Worm (Caenorhabditis elegans) whole organism, L4/young adult: ENCODE results near the gene snb-6.

Experiments
- W03F9.2 ChIP-seq: fragments of 150-350 bp; optimal IDR thresholded peaks from 2 replicates; lab custom pipeline; 2014; ENCODE audit warnings: missing biosample characterization, missing genetic modification characterization
- dao-5 ChIP-seq: sonication (generic microtip); optimal IDR thresholded peaks from 2 replicates; lab custom pipeline; 2016; ENCODE audit warnings: missing genotype, missing genetic modification characterization, moderate library complexity, missing compliant biosample characterization
- him-1 ChIP-seq: sonication (generic microtip); optimal IDR thresholded peaks from 2 replicates; lab custom pipeline; 2016; ENCODE audit warnings: missing genotype, missing genetic modification reagents, missing genetic modification characterization, missing compliant biosample characterization

Gene snb-6

DNA sequence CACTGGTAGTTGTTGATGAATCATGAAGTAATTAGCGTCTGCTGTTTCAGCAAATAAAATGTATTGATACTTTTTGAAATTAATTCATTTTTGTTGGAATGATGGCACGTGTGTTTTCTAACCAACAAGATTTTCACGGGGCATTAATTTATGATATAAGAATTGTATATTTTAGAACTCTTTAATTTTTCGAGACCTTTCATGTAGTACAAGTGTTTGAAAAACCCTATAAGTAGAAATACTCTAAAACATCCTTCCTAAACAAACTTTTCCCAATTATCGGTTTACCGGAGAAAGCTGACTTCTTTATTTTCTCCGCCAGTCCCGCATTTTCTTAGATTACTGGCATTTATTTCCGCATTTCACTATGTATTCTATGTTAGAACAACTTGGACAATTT lies at the start of gene snb-6:
TSS of gene snb-6 (minus strand) at position 101 of the 400 bp plus-strand sequence.
- TF ChIP-seq him-1 (tag; lab: Kevin White, UChicago): no peak
- no peak for TF ChIP-seq W03F9.2 (tag; lab: Kevin White, UChicago)
- no peak for TF ChIP-seq dao-5 (tag; lab: Kevin White, UChicago)

DNA sequence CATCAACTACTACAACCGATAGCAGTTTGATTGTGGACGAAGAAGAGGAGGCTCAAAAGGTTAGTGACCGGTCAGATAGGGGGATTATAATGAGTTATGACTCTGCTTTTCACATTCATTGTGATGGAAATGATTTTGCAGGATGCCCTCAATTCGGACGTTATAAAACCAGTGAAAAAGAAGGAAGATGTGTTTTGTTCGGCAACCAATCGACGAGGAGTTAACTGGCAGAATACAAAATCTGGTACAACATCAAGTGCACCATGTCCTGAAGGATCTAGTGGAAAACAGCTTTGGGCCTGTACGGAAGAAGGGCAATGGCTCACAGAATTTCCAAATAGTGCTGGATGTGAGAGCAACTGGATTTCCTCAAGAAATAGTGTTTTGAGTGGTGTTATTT lies 44.4 kb upstream of the snb-6 start:
- no peak for TF ChIP-seq W03F9.2 (tag; lab: Kevin White, UChicago)
- no peak for TF ChIP-seq dao-5 (tag; lab: Kevin White, UChicago)
- no peak for TF ChIP-seq him-1 (tag; lab: Kevin White, UChicago)

DNA sequence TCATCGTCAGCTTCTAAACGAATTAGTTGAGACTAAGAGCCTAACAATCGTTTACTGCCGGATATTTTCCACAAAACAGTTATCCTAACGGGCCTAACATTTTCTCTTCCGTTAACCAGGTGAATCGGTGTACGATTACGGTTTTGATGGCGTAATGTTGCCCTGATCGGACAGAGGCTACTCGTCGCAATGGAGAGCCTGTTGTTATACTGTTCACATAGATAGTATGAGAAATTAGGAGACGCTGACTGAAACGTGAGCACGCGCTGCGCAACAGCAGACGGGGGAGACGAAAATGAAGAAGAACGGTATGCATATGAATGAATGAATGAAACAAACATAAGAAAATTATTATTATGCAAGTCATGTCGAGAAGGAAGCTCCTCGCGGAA lies 39.9 kb upstream of the snb-6 start:
- TF ChIP-seq W03F9.2 (tag; lab: Kevin White, UChicago): no peak
- TF ChIP-seq dao-5 (tag; lab: Kevin White, UChicago): no peak

DNA sequence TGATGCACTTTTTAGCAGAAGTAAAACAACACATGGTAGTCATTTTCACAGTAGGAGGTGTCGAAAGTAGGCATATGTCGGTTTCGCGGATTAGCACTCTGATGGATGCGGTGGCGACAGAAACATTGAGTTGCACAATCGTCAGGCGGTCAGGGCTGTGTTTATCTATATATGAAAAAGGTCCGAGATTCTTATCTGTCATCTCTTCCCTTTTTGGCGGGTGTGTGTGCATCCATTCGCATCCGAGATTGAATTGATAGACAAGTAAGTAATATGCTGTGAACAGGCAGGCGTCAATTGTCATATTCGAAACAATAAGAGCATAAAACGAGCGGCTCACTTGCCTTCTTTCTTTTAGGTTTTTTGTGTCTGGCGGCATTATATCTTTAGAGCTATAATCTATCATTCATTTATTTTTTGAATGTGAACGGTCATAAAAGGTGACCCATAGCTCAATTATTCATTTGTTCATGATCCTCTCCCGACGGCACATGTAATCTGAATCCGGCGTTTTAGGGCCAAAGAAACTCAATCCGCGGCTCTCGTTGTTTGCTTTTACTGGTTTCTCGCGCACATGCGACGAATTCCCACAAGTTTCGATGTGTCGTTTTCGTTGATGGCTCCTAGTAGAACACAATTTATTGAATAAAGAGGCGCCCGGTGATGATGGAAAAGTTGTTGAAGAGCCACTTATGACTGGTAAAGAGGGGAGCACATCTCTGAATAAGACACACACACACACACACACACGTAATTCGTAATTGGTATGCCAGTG lies 39.3 kb upstream of the snb-6 start:
- TF ChIP-seq W03F9.2 (tag; lab: Kevin White, UChicago): no peak

DNA sequence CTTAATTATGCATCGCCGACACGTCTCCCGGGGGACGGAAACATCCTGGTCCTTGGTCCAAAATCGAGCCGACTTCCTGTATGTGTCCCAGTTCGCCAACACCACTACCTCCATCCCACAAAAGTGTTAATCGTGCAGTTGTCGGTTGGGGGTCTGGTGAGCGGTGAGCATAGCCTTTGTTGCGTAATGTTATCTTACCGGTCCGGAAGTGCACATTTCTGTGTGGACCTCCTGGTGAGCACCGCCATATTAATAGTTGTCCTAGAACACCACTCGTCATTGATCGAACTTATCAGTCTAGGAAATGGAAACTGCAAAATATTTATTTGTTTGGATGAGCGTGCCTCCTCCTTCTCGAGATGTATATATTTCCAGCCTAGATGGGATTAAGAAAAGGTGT lies 37.7 kb upstream of the snb-6 start:
- TF ChIP-seq him-1 (tag; lab: Kevin White, UChicago): no peak
- TF ChIP-seq W03F9.2 (tag; lab: Kevin White, UChicago): no peak
- TF ChIP-seq dao-5 (tag; lab: Kevin White, UChicago): no peak

DNA sequence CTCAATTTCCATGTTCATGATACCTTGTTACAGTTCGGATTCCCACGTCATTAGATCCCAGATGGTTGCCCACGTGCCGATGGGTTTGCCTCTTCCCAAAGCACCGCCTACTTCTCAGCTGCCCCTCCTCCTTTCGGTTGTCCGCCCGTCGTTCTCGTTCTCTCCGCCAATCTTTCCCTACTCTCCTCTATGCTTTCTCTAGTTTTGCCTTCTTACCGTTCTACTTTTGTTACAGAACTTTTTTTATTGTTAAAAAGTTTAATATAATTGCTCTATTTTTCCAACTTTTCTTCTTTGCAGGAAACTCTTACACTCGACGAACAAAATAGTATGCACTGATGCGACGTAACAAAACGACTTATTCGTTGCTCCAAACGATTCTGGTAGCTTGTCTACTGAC lies 37.0 kb upstream of the snb-6 start, which contains the start of gene lat-1:
TSS of gene lat-1 (plus strand) at position 301 of the 400 bp plus-strand sequence.
- no peak for TF ChIP-seq W03F9.2 (tag; lab: Kevin White, UChicago)
- TF ChIP-seq dao-5 (tag; lab: Kevin White, UChicago): no peak
- TF ChIP-seq him-1 (tag; lab: Kevin White, UChicago): no peak

DNA sequence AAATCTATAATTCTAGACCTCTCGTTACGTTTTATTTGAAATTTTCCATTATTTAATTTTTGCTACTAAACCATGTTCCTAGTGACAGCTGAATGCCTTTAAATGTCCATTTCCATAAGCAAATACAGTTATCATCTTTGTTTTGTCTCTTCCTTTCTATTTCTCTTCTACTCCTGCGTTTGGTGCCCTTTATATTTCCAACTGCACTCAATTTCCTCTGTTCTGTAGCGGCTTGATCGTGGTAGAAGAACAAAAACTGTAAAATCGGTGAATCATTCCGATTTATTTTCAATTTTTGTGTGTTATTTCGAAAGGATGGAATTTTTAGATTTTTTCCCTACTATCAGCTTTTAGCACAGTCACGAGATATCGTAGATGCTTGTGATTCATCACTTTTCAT lies 36.4 kb upstream of the snb-6 start:
- TF ChIP-seq W03F9.2 (tag; lab: Kevin White, UChicago) (no peak), him-1 (tag; lab: Kevin White, UChicago) (no peak), dao-5 (tag; lab: Kevin White, UChicago) (no peak)

DNA sequence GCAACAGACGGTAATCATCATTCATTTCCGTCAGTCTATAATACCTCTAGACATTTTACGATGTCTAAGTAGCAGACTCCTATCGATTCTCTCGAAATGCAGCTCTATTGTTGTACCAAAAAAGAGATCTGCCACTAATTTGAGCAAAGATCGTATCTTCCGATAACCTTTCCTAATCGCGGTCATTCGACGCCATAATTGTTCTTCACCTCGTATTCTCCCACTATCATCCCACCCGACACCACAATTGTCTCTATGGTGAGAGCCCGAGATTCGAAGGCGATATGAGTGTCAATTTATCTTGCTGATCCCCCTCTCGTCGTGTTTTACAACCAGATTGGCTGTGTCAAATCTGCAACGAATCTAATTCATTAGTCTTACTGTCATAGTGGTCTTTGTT lies 35.9 kb upstream of the snb-6 start:
- TF ChIP-seq dao-5 (tag; lab: Kevin White, UChicago): no peak
- no peak for TF ChIP-seq W03F9.2 (tag; lab: Kevin White, UChicago)
- TF ChIP-seq him-1 (tag; lab: Kevin White, UChicago): no peak

DNA sequence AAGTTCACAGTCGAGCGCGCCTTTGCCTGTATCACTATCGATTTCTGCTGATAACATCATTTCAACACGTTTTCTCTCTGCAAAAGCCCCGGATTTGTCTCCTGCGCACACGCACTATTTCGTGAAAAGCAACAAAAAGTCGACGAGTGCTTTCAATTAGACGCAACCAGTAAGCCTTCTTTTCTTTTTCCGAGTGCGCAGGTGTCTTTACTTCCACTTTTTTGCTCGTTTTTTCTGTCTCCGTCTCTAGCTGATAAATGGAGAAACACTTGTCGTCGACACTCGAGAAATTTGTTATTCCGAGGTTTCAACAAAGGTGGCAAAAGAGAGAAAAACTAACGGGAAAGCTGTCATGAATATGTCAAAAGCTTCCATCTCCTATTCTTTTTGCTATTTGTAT lies 32.1 kb upstream of the snb-6 start:
- TF ChIP-seq him-1 (tag; lab: Kevin White, UChicago) (no peak), dao-5 (tag; lab: Kevin White, UChicago) (no peak), W03F9.2 (tag; lab: Kevin White, UChicago) (no peak)

DNA sequence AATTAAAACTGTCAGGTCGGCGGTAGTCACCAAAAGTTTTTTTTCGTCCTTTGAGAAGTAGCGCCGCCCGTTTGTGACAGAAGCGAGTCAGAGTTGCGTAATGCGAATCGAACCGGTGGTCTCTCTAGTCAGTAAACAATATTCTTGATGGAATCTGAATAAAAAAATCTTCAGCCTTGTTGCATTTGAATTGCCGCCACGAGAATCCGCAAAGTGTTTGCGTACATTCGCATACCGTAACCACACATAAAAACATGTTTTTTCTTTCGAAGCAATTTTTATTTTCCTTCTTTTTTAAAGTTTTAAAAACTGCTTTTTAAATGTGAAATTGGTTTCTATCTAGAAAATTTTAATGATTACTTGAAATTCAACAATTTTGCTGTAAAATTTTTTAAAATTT lies 31.5 kb upstream of the snb-6 start:
- TF ChIP-seq him-1 (tag; lab: Kevin White, UChicago) (no peak), dao-5 (tag; lab: Kevin White, UChicago) (no peak), W03F9.2 (tag; lab: Kevin White, UChicago) (no peak)

DNA sequence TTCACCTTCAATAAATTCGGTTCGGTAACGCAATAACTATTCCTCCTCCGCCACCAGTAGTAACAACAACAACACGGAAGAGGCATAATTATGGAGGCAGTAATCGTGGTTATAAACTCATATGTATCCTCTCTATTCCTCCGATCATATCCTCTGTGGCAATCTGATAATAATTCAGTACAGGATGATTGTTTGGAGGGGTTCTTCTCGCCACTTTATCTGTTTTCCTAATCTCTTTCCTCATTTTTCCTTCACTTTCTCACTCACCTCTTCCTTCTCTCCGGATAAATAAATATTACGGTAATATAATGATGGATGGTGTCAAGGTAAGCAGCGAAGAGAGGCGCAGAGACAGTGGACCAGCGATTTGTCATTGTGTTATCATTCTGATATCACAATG lies 31.0 kb upstream of the snb-6 start:
- TF ChIP-seq W03F9.2 (tag; lab: Kevin White, UChicago) (no peak), dao-5 (tag; lab: Kevin White, UChicago) (no peak), him-1 (tag; lab: Kevin White, UChicago) (no peak)

DNA sequence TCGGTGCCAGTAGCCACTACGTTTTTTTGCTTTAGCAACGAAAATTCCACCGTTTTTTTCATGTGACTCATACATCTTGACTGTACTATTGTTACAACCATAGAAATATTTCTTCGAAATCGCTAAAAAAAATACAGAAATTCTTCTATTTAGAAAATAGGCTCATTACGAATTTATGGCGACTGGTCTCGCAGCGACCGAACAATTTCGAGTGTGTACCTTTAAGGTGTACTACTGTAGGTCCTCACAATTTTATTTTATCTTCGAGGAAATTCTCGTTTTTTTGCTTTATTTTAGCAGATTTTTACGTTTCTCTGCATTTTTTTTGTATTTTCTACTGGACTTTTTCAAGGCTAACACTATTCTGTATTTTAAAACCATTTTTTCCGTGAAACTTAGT lies 30.5 kb upstream of the snb-6 start:
- TF ChIP-seq W03F9.2 (tag; lab: Kevin White, UChicago): peak; percentile 37
- TF ChIP-seq dao-5 (tag; lab: Kevin White, UChicago): no peak
- TF ChIP-seq him-1 (tag; lab: Kevin White, UChicago): no peak

DNA sequence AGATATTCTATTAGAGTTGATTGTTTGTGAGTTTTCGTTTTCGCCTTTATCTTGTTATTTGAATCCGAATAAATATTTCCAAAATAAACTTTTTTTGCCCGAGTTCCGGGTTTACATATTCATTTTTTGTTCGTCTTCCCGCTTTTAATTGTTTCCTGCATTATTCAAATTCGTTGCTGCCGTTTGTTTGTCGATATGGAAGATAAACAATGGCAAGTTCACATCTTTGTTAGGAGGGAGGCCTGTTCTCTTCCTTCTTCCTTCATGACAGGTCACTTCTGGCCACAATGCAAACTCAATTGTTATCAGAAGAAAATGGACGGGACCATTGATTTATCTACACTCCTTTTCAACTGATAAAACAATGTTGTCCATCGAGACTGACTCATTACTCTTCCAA lies 30.1 kb upstream of the snb-6 start:
- TF ChIP-seq him-1 (tag; lab: Kevin White, UChicago): no peak
- TF ChIP-seq W03F9.2 (tag; lab: Kevin White, UChicago): no peak
- TF ChIP-seq dao-5 (tag; lab: Kevin White, UChicago): no peak

DNA sequence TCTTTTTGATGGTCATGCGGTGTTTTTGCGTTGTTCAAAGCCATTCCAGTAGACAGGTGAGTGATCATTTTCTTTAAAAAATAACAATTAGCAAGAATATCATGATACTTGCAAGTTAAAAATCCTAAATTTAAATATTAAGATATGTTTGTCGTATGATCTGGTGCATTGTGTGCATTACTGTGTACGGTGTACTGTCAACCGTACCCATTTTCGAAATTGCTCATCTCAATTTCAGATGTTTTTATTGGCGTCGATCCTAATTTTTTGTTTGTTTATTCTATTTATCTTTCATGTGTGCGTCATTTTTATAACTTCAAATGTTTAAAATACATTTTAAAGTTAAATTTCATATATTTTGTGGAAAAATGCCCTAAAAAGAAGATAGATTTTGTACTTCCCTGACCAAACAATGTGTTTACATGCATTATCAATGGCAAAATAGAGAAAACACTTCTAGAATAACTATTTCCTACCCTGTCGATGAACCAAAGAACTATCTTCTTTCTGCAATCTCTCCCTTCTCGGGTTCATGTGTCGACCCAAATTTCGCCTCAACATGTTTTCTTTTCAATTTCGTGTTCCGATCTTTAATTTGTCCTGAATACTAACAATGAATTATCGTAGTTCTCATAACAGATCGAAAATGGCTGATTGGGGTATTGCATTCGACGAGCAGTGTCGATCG lies 24.9 kb upstream of the snb-6 start, which contains the start of the genes T07D4.5 and ddx-19:
TSS of gene T07D4.5 (minus strand) at position 71 of the 688 bp plus-strand sequence.
TSS of gene ddx-19 (plus strand) at position 638 of the 688 bp plus-strand sequence.
- no peak for TF ChIP-seq dao-5 (tag; lab: Kevin White, UChicago)
- TF ChIP-seq W03F9.2 (tag; lab: Kevin White, UChicago): peak; percentile 28
